Worm (Caenorhabditis elegans): ENCODE data around the gene mrps-17.

DNA sequence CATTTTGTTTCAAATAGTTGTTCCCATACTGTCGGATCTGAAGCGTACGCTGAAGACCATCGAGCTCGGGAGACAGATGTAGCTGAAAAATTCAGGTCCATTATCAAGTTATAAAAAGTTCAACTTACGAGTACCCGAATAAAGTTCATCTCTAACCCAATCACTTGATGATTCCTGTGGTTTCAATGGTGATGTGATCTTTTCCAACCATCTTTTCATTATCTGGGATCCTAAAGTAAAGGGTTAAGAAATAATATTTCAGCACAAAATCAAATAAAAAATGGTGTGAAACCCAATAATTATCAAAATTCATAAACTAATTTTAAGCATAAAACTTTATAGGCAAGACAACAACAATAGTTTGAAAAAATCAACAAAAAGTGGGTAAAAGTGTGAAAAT lies 4.4 kb downstream of the mrps-17 start, which contains the start of gene C05D11.8:
- no peak for TF ChIP-seq unc-62 (GFP tag; optimal IDR thresholded peaks at IDR 0.05)
- TF ChIP-seq mdl-1 (tag; optimal IDR thresholded peaks at IDR 0.05), result no peak
- no peak for TF ChIP-seq nhr-23 (tag; optimal IDR thresholded peaks at IDR 0.05)
- no peak for TF ChIP-seq lsy-2 (tag; optimal IDR thresholded peaks at IDR 0.05)
- no peak for TF ChIP-seq nhr-77 (tag; optimal IDR thresholded peaks at IDR 0.05)
- no peak for TF ChIP-seq nhr-237 (tag; optimal IDR thresholded peaks at IDR 0.05)
- no peak for TF ChIP-seq ztf-4 (tag; optimal IDR thresholded peaks at IDR 0.05)
- TF ChIP-seq nhr-11 (tag; optimal IDR thresholded peaks at IDR 0.05), result no peak
